Worm (Caenorhabditis elegans) whole organism, midembryonic: ENCODE results near the gene klp-19.

Experiments used
- T22C8.4 ChIP-seq: fragments of 200-800 bp; sonication (Bioruptor generic); IDR thresholded peaks from 2 replicates; pipeline ENCODE4 v1.3.6; 2022; ENCODE audit warnings: missing genetic modification characterization, missing compliant biosample characterization
- cog-1 ChIP-seq: sonication (generic microtip); optimal IDR thresholded peaks from 2 replicates; lab custom pipeline; 2016; ENCODE audit warnings: missing genetic modification characterization, missing compliant biosample characterization
- flt-1 ChIP-seq: fragments of 200-800 bp; sonication (Bioruptor generic); IDR thresholded peaks from 2 replicates; pipeline ENCODE4 v1.3.6; 2022; ENCODE audit warnings: missing genetic modification characterization, missing compliant biosample characterization
- klf-2 ChIP-seq: fragments of 200-800 bp; sonication (Bioruptor generic); conservative IDR thresholded peaks from 2 replicates; pipeline ENCODE4 v1.3.6; 2022; ENCODE audit warnings: missing genetic modification reagents, missing genetic modification characterization, missing compliant biosample characterization
- med-1 ChIP-seq: sonication (generic microtip); optimal IDR thresholded peaks from 2 replicates; lab custom pipeline; 2017; ENCODE audit warnings: missing genetic modification characterization, mild to moderate bottlenecking, missing compliant biosample characterization, antibody characterized with exemption, missing genetic modification reagents; ENCODE audit not compliant: insufficient read depth
- ref-1 ChIP-seq: fragments of 200-800 bp; sonication (Bioruptor generic); conservative IDR thresholded peaks from 2 replicates; pipeline ENCODE4 v1.3.6; 2022; ENCODE audit warnings: missing genetic modification reagents, missing genetic modification characterization, missing compliant biosample characterization
- tab-1 ChIP-seq: fragments of 200-800 bp; sonication (Bioruptor generic); IDR thresholded peaks from 2 replicates; pipeline ENCODE4 v1.3.6; 2022; ENCODE audit warnings: missing genetic modification characterization, missing compliant biosample characterization
- ztf-29 ChIP-seq: fragments of 200-800 bp; sonication (Bioruptor generic); IDR thresholded peaks from 2 replicates; pipeline ENCODE4 v1.3.6; 2022; ENCODE audit warnings: missing genetic modification reagents, missing genetic modification characterization, missing compliant biosample characterization

DNA sequence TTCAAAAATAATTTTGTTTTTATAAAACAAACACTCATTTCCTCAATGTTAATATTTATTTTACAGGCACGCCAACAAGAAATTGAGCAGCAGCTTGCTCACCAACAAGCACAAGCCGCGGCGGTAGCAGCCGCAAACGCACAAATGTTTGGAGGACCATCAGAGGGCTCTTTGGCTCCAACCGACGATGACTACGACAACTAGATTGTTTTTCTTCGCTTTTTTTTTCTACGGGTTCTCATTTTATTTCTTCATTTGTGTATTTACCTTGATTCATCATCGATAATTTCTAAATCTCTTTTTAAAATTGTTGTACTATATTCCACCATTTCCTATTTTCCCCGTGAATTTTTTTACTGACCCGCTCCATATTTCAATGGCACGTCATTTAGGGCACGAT, 36.1 kb upstream of the klp-19 start, which contains the start of gene ife-1:
- TF ChIP-seq cog-1 (tag; lab: Kevin White, UChicago), result no peak
- TF ChIP-seq ztf-29, result no peak
- no peak for TF ChIP-seq ref-1
- no peak for TF ChIP-seq tab-1 (GFP tag; lab: Robert Waterston, UW)
- no peak for TF ChIP-seq flt-1 (GFP tag; lab: Robert Waterston, UW)
- TF ChIP-seq klf-2, result no peak
- TF ChIP-seq med-1, result no peak
- TF ChIP-seq T22C8.4 (GFP tag; lab: Robert Waterston, UW), result no peak
